Worm (Caenorhabditis elegans): Measurements from ENCODE around the gene ZC190.6.

Gene ZC190.6

ce11 chrV:8631277-8631765 is 45.8 kb downstream of the ZC190.6 start, which contains the start of gene atg-18 (continued):
- TF ChIP-seq unc-62 (GFP tag; optimal IDR thresholded peaks at IDR 0.05): no peak
- TF ChIP-seq nfya-1 (tag; optimal IDR thresholded peaks at IDR 0.05; ENCODE audit: insufficient read depth): peak; percentile 75
- TF ChIP-seq fkh-2 (tag; optimal IDR thresholded peaks at IDR 0.05): no peak
- peak; percentile 63 for TF ChIP-seq elt-2 (tag; optimal IDR thresholded peaks at IDR 0.05)
- TF ChIP-seq fos-1 (tag; optimal IDR thresholded peaks at IDR 0.05): no peak
- TF ChIP-seq sea-2 (GFP tag; optimal IDR thresholded peaks at IDR 0.05): no peak
- no peak for TF ChIP-seq nhr-11 (tag; optimal IDR thresholded peaks at IDR 0.05)
- TF ChIP-seq nhr-43 (tag; optimal IDR thresholded peaks at IDR 0.05; ENCODE audit: poor library complexity, severe bottlenecking): peak; percentile 64
- no peak for TF ChIP-seq nhr-76 (tag; optimal IDR thresholded peaks at IDR 0.05)
- peak; percentile 70 for TF ChIP-seq nhr-25 (tag; optimal IDR thresholded peaks at IDR 0.05)
- TF ChIP-seq jun-1 (tag; optimal IDR thresholded peaks at IDR 0.05): no peak
- TF ChIP-seq zag-1 (tag; optimal IDR thresholded peaks at IDR 0.05): no peak

ce11 chrV:8629029-8629428 is 48.1 kb downstream of the ZC190.6 start, which contains the start of gene F41E6.12:
Gene F41E6.12 (minus strand): TSS chrV:8629129.
- peak; percentile 20 for TF ChIP-seq nhr-23 (tag; optimal IDR thresholded peaks at IDR 0.05)
- no peak for TF ChIP-seq hmg-11 (tag; optimal IDR thresholded peaks at IDR 0.05)

- TF ChIP-seq snpc-4 (tag; optimal IDR thresholded peaks at IDR 0.05) (no peak), nfya-1 (tag; optimal IDR thresholded peaks at IDR 0.05; ENCODE audit: insufficient read depth) (no peak), tbx-2 (tag; optimal IDR thresholded peaks at IDR 0.05) (no peak), ztf-4 (tag; optimal IDR thresholded peaks at IDR 0.05) (no peak), nhr-28 (tag; optimal IDR thresholded peaks at IDR 0.05) (no peak), lin-39 (tag; optimal IDR thresholded peaks at IDR 0.05) (no peak), nhr-237 (tag; optimal IDR thresholded peaks at IDR 0.05) (no peak), nhr-12 (tag; optimal IDR thresholded peaks at IDR 0.05) (no peak), mdl-1 (tag; optimal IDR thresholded peaks at IDR 0.05) (no peak), unc-62 (GFP tag; optimal IDR thresholded peaks at IDR 0.05) (no peak), ceh-9 (tag; optimal IDR thresholded peaks at IDR 0.05) (no peak), lin-15B (tag; optimal IDR thresholded peaks at IDR 0.05) (no peak), nhr-43 (tag; optimal IDR thresholded peaks at IDR 0.05; ENCODE audit: poor library complexity, severe bottlenecking) (no peak), eor-1 (tag; optimal IDR thresholded peaks at IDR 0.05) (no peak), aly-2 (tag; optimal IDR thresholded peaks at IDR 0.05) (no peak), ceh-16 (tag; optimal IDR thresholded peaks at IDR 0.05) (no peak), nhr-76 (tag; optimal IDR thresholded peaks at IDR 0.05) (no peak), nhr-23 (tag; optimal IDR thresholded peaks at IDR 0.05) (no peak), skn-1 (tag; optimal IDR thresholded peaks at IDR 0.05) (no peak)
Measured at ce11 chrV:8627580-8627979, 49.5 kb downstream of the ZC190.6 start.

- TF ChIP-seq skn-1 (tag; optimal IDR thresholded peaks at IDR 0.05): no peak
- TF ChIP-seq ceh-82 (tag; optimal IDR thresholded peaks at IDR 0.05): no peak
- TF ChIP-seq nhr-76 (tag; optimal IDR thresholded peaks at IDR 0.05): no peak
- TF ChIP-seq sea-2 (GFP tag; optimal IDR thresholded peaks at IDR 0.05): no peak
- TF ChIP-seq nhr-43 (tag; optimal IDR thresholded peaks at IDR 0.05; ENCODE audit: poor library complexity, severe bottlenecking): no peak
- peak; percentile 64 for TF ChIP-seq unc-62 (GFP tag; optimal IDR thresholded peaks at IDR 0.05)
- TF ChIP-seq egl-5 (tag; optimal IDR thresholded peaks at IDR 0.05): no peak
- TF ChIP-seq egl-27 (tag; optimal IDR thresholded peaks at IDR 0.05): no peak
- TF ChIP-seq elt-3 (tag; optimal IDR thresholded peaks at IDR 0.05): peak in 1 of 3 experiments; percentile 1
- TF ChIP-seq pqm-1 (tag; optimal IDR thresholded peaks at IDR 0.05): no peak
- no peak for TF ChIP-seq jun-1 (tag; optimal IDR thresholded peaks at IDR 0.05)
- TF ChIP-seq zag-1 (tag; optimal IDR thresholded peaks at IDR 0.05): no peak
- TF ChIP-seq lin-15B (tag; optimal IDR thresholded peaks at IDR 0.05): no peak
- no peak for TF ChIP-seq ama-1 (optimal IDR thresholded peaks at IDR 0.05)
- no peak for TF ChIP-seq aly-2 (tag; optimal IDR thresholded peaks at IDR 0.05)
Measured at ce11 chrV:8626406-8626805, 50.7 kb downstream of the ZC190.6 start.
